Fruit fly (Drosophila melanogaster) whole organism, embryonic: ENCODE results near the gene CG6893.
A peak's percentile ranks its signal among the peaks of the same experiment; 100 is the strongest.

Experiments
- Bdp1 ChIP-seq: fragments of 200-800 bp; sonication (Bioruptor generic); optimal IDR thresholded peaks from 3 replicates; lab custom pipeline; 2016; ENCODE audit warnings: missing biosample characterization, missing genetic modification characterization
- CG11398 ChIP-seq: fragments of 200-800 bp; sonication (Bioruptor generic); optimal IDR thresholded peaks from 2 replicates; lab custom pipeline; 2016; ENCODE audit warnings: missing biosample characterization, missing genetic modification characterization
- CG14050 ChIP-seq: fragments of 200-800 bp; sonication (Bioruptor generic); IDR thresholded peaks from 3 replicates; pipeline ENCODE4 v1.3.6; 2022; ENCODE audit warnings: missing biosample characterization, missing genetic modification characterization
- CG16779 ChIP-seq: fragments of 200-800 bp; sonication (Bioruptor generic); IDR thresholded peaks from 2 replicates; pipeline ENCODE4 v1.3.6; 2022; ENCODE audit warnings: missing biosample characterization, missing genetic modification characterization
- CG17385 ChIP-seq: fragments of 200-800 bp; sonication (Bioruptor generic); optimal IDR thresholded peaks from 3 replicates; lab custom pipeline; 2018; ENCODE audit warnings: missing biosample characterization, mild to moderate bottlenecking, missing genetic modification characterization
- CG17568 ChIP-seq: fragments of 200-800 bp; sonication (Bioruptor generic); optimal IDR thresholded peaks from 2 replicates; lab custom pipeline; 2018; ENCODE audit warnings: missing biosample characterization, mild to moderate bottlenecking, missing genetic modification characterization, moderate library complexity
- CG18476 ChIP-seq: fragments of 200-800 bp; sonication (Bioruptor generic); optimal IDR thresholded peaks from 2 replicates; lab custom pipeline; 2016; ENCODE audit warnings: missing biosample characterization, mild to moderate bottlenecking, missing genetic modification characterization
- CG2199 ChIP-seq: fragments of 200-800 bp; sonication (Bioruptor generic); IDR thresholded peaks from 3 replicates; pipeline ENCODE4 v1.3.6; 2022; ENCODE audit warnings: missing biosample characterization, missing genetic modification characterization
- CG31224 ChIP-seq: fragments of 200-800 bp; sonication (Bioruptor generic); IDR thresholded peaks from 2 replicates; pipeline ENCODE4 v1.3.6; 2022; ENCODE audit warnings: missing biosample characterization, missing genetic modification characterization
- CG6854 ChIP-seq: fragments of 200-800 bp; sonication (Bioruptor generic); optimal IDR thresholded peaks from 3 replicates; lab custom pipeline; 2017; ENCODE audit warnings: missing biosample characterization, mild to moderate bottlenecking, missing genetic modification characterization
- CG7357 ChIP-seq: fragments of 200-800 bp; sonication (Bioruptor generic); IDR thresholded peaks from 3 replicates; pipeline ENCODE4 v1.3.6; 2022; ENCODE audit warnings: missing biosample characterization, missing genetic modification characterization
- CG7372 ChIP-seq: fragments of 200-800 bp; sonication (Bioruptor generic); IDR thresholded peaks from 2 replicates; pipeline ENCODE4 v1.3.6; 2022; ENCODE audit warnings: missing biosample characterization, missing genetic modification characterization
- CG8281 ChIP-seq: fragments of 200-800 bp; sonication (Bioruptor generic); optimal IDR thresholded peaks from 2 replicates; lab custom pipeline; 2018; ENCODE audit warnings: missing biosample characterization, mild to moderate bottlenecking, missing genetic modification characterization, moderate library complexity
- CG8290 ChIP-seq, 3 experiments: fragments of 200-800 bp; sonication (Bioruptor generic); optimal IDR thresholded peaks; 2 replicates each; lab custom pipeline; 2016 to 2019; ENCODE audit warnings: missing biosample characterization in 3 of 3, missing genetic modification characterization in 3 of 3, mild to moderate bottlenecking in 2 of 3, moderate library complexity in 1 of 3
- CG9817 ChIP-seq: fragments of 200-800 bp; sonication (Bioruptor generic); optimal IDR thresholded peaks from 2 replicates; lab custom pipeline; 2018; ENCODE audit warnings: missing biosample characterization, mild to moderate bottlenecking, missing genetic modification characterization, moderate library complexity
- HLH54F ChIP-seq: fragments of 200-800 bp; sonication (Bioruptor generic); optimal IDR thresholded peaks from 3 replicates; lab custom pipeline; 2016; ENCODE audit warnings: missing biosample characterization, missing genetic modification characterization
- HLHmδ ChIP-seq: fragments of 200-800 bp; sonication (Bioruptor generic); optimal IDR thresholded peaks from 2 replicates; lab custom pipeline; 2018; ENCODE audit warnings: missing biosample characterization, mild to moderate bottlenecking, missing genetic modification characterization, moderate library complexity
- Lhr ChIP-seq: fragments of 200-800 bp; sonication (Bioruptor generic); optimal IDR thresholded peaks from 3 replicates; lab custom pipeline; 2017; ENCODE audit warnings: mild to moderate bottlenecking, missing biosample characterization, missing genetic modification reagents, missing genetic modification characterization
- Opbp ChIP-seq: fragments of 200-800 bp; sonication (Bioruptor generic); IDR thresholded peaks from 3 replicates; pipeline ENCODE4 v1.3.6; 2022; ENCODE audit warnings: missing biosample characterization, missing genetic modification characterization; ENCODE audit not compliant: partially characterized antibody
- Optix ChIP-seq: fragments of 200-800 bp; sonication (Bioruptor generic); IDR thresholded peaks from 3 replicates; pipeline ENCODE4 v1.3.6; 2022; ENCODE audit warnings: missing biosample characterization, missing genetic modification characterization
- Ptx1 ChIP-seq: fragments of 200-800 bp; sonication (Bioruptor generic); IDR thresholded peaks from 2 replicates; pipeline ENCODE4 v1.3.6; 2022; ENCODE audit warnings: missing biosample characterization, missing genetic modification characterization
- Side ChIP-seq: fragments of 200-800 bp; sonication (Bioruptor generic); optimal IDR thresholded peaks from 2 replicates; lab custom pipeline; 2016; ENCODE audit warnings: missing biosample characterization, missing genetic modification characterization
- Sin3A ChIP-seq: fragments of >200 bp; optimal IDR thresholded peaks from 2 replicates; lab custom pipeline; 2018
- Spps ChIP-seq: fragments of 200-800 bp; sonication (Bioruptor generic); optimal IDR thresholded peaks from 2 replicates; lab custom pipeline; 2018; ENCODE audit warnings: missing biosample characterization, mild to moderate bottlenecking, missing genetic modification characterization
- abd-A ChIP-seq: fragments of 200-800 bp; sonication (Bioruptor generic); optimal IDR thresholded peaks from 3 replicates; lab custom pipeline; 2019; ENCODE audit warnings: missing biosample characterization, mild to moderate bottlenecking, missing genetic modification characterization, moderate library complexity
- ash1 ChIP-seq: fragments of 200-800 bp; sonication (Bioruptor generic); optimal IDR thresholded peaks from 2 replicates; lab custom pipeline; 2018; ENCODE audit warnings: missing biosample characterization, mild to moderate bottlenecking, missing genetic modification characterization
- br ChIP-seq: fragments of >200 bp; optimal IDR thresholded peaks from 2 replicates; lab custom pipeline; 2017
- chif ChIP-seq, 2 experiments: fragments of 200-800 bp; sonication (Bioruptor generic); optimal IDR thresholded peaks; 3 replicates each; lab custom pipeline; 2016; ENCODE audit warnings: missing biosample characterization in 2 of 2, missing genetic modification characterization in 2 of 2
- ci ChIP-seq: fragments of 200-800 bp; sonication (Bioruptor generic); IDR thresholded peaks from 3 replicates; pipeline ENCODE4 v1.3.6; 2022; ENCODE audit warnings: missing biosample characterization, missing genetic modification characterization
- da ChIP-seq: fragments of 200-800 bp; sonication (Bioruptor generic); optimal IDR thresholded peaks from 2 replicates; lab custom pipeline; 2016; ENCODE audit warnings: missing biosample characterization, missing genetic modification characterization
- dati ChIP-seq: fragments of 200-800 bp; sonication (Bioruptor generic); IDR thresholded peaks from 2 replicates; pipeline ENCODE4 v1.3.6; 2022; ENCODE audit warnings: missing biosample characterization, missing genetic modification characterization
- en ChIP-seq: fragments of 200-800 bp; sonication (Bioruptor generic); optimal IDR thresholded peaks from 2 replicates; lab custom pipeline; 2016; ENCODE audit warnings: missing biosample characterization, missing genetic modification characterization
- gcm ChIP-seq: fragments of 200-800 bp; sonication (Bioruptor generic); optimal IDR thresholded peaks from 2 replicates; lab custom pipeline; 2019; ENCODE audit warnings: missing biosample characterization, mild to moderate bottlenecking, missing genetic modification characterization, moderate library complexity
- gcm2 ChIP-seq: fragments of 200-800 bp; sonication (Bioruptor generic); optimal IDR thresholded peaks from 2 replicates; lab custom pipeline; 2016; ENCODE audit warnings: missing biosample characterization, missing genetic modification characterization
- her ChIP-seq: fragments of 200-800 bp; sonication (Bioruptor generic); optimal IDR thresholded peaks from 2 replicates; lab custom pipeline; 2016; ENCODE audit warnings: missing biosample characterization, missing genetic modification characterization
- insv ChIP-seq, 2 experiments: fragments of 200-800 bp; sonication (Bioruptor generic); optimal IDR thresholded peaks; 3 replicates each; lab custom pipeline; 2016 to 2018; ENCODE audit warnings: missing biosample characterization in 2 of 2, missing genetic modification characterization in 2 of 2
- odd ChIP-seq: fragments of 200-800 bp; sonication (Bioruptor generic); optimal IDR thresholded peaks from 2 replicates; lab custom pipeline; 2017; ENCODE audit warnings: missing biosample characterization, mild to moderate bottlenecking, missing genetic modification characterization
- peb ChIP-seq: fragments of 200-800 bp; sonication (Bioruptor generic); IDR thresholded peaks from 2 replicates; pipeline ENCODE4 v1.3.6; 2022; ENCODE audit warnings: missing biosample characterization, missing genetic modification characterization
- pho ChIP-seq: fragments of 200-800 bp; sonication (Bioruptor generic); optimal IDR thresholded peaks from 2 replicates; lab custom pipeline; 2016; ENCODE audit warnings: missing biosample characterization, missing genetic modification characterization
- prd ChIP-seq, 3 experiments: fragments of >200 bp in 2 of 3; fragments of 200-800 bp in 1 of 3; sonication (Bioruptor generic) in 1 of 3; optimal IDR thresholded peaks in 2 of 3; IDR thresholded peaks in 1 of 3; 2 replicates in 2 of 3; 3 replicates in 1 of 3; pipeline versions ENCODE4 v1.3.6 to Lab custom; 2017 to 2022; ENCODE audit warnings: missing biosample characterization in 1 of 3, missing genetic modification characterization in 1 of 3
- psq ChIP-seq: fragments of 200-800 bp; sonication (Bioruptor generic); optimal IDR thresholded peaks from 2 replicates; lab custom pipeline; 2017; ENCODE audit warnings: missing biosample characterization, missing genetic modification characterization
- sens ChIP-seq: fragments of 200-800 bp; sonication (Bioruptor generic); peaks from one replicate; lab custom pipeline; 2016; ENCODE audit warnings: missing biosample characterization, missing genetic modification characterization
- shn ChIP-seq: fragments of 200-800 bp; sonication (Bioruptor generic); optimal IDR thresholded peaks from 3 replicates; lab custom pipeline; 2016; ENCODE audit warnings: missing biosample characterization, missing genetic modification characterization
- slbo ChIP-seq: fragments of 200-800 bp; sonication (Bioruptor generic); IDR thresholded peaks from 2 replicates; pipeline ENCODE4 v1.3.6; 2022; ENCODE audit warnings: missing biosample characterization, missing genetic modification characterization
- sob ChIP-seq: fragments of 200-800 bp; sonication (Bioruptor generic); IDR thresholded peaks from 2 replicates; pipeline ENCODE4 v1.3.6; 2022; ENCODE audit warnings: missing biosample characterization, missing genetic modification characterization
- tgo ChIP-seq: fragments of 200-800 bp; sonication (Bioruptor generic); IDR thresholded peaks from 3 replicates; pipeline ENCODE4 v1.3.6; 2022; ENCODE audit warnings: missing biosample characterization, missing genetic modification characterization
- tll ChIP-seq, 2 experiments: fragments of 200-800 bp in 1 of 2; fragments of >200 bp in 1 of 2; sonication (Bioruptor generic) in 1 of 2; optimal IDR thresholded peaks; 2 replicates each; lab custom pipeline; 2017 to 2019; ENCODE audit warnings: missing biosample characterization in 2 of 2, missing genetic modification characterization in 2 of 2, mild to moderate bottlenecking in 1 of 2, moderate library complexity in 1 of 2

The CG6893 gene

dm6 chr3L:18672203-18672602, 21.8 kb upstream of the CG6893 start (continued):
- TF ChIP-seq CG16779 (GFP tag; lab: Robert Waterston, UW) (no peak), CG2199 (GFP tag; lab: Robert Waterston, UW) (no peak), peb (GFP tag; lab: Robert Waterston, UW) (no peak), CG18476 (GFP tag; lab: Kevin White, UChicago) (no peak), Opbp (GFP tag; lab: Robert Waterston, UW) (0 out of 3 replicates have a peak, but pooled peaks have one; percentile 31), ci (GFP tag; lab: Robert Waterston, UW) (0 out of 3 replicates have a peak, but pooled peaks have one; percentile 10), Optix (GFP tag; lab: Robert Waterston, UW) (no peak), CG9817 (no peak), abd-A (tag; lab: Kevin White, UChicago) (no peak), chif (GFP tag; optimal IDR thresholded peaks at IDR 0.05; lab: Kevin White, UChicago) (no peak), ash1 (GFP tag; lab: Kevin White, UChicago) (no peak), psq (GFP tag; lab: Kevin White, UChicago) (no peak), shn (GFP tag; lab: Kevin White, UChicago) (no peak), CG17568 (GFP tag; lab: Kevin White, UChicago) (no peak), Side (GFP tag; lab: Kevin White, UChicago) (no peak), br (lab: Kevin White, UChicago) (no peak), da (GFP tag; lab: Kevin White, UChicago) (no peak), Spps (tag; lab: Kevin White, UChicago) (no peak), CG17385 (no peak), gcm2 (GFP tag; lab: Kevin White, UChicago) (no peak), sob (GFP tag; lab: Robert Waterston, UW) (peak; percentile 48; the same call in 1 of the 2 replicates), CG31224 (GFP tag; lab: Robert Waterston, UW) (no peak), HLH54F (GFP tag; lab: Kevin White, UChicago) (peak; percentile 31), odd (GFP tag; lab: Kevin White, UChicago) (no peak), CG11398 (no peak), prd (optimal IDR thresholded peaks at IDR 0.05; lab: Kevin White, UChicago) (no peak), prd (GFP tag; IDR thresholded peaks at IDR 0.05; lab: Robert Waterston, UW) (peak; percentile 6; the same call in 1 of the 3 replicates), Sin3A (lab: Kevin White, UChicago) (peak; percentile 16), CG14050 (GFP tag; lab: Robert Waterston, UW) (no peak), CG6854 (no peak), sens (peak; percentile 86), en (GFP tag; lab: Kevin White, UChicago) (no peak), tgo (GFP tag; lab: Robert Waterston, UW) (no peak), dati (no peak), pho (GFP tag; lab: Kevin White, UChicago) (peak; percentile 14), CG8290 (GFP tag; optimal IDR thresholded peaks at IDR 0.05; lab: Kevin White, UChicago) (no peak), CG8290 (tag; optimal IDR thresholded peaks at IDR 0.05; lab: Kevin White, UChicago) (no peak), HLHmδ (GFP tag; lab: Kevin White, UChicago) (no peak), CG7372 (GFP tag; lab: Robert Waterston, UW) (peak; percentile 14; the same call in 1 of the 2 replicates), CG7357 (GFP tag; lab: Robert Waterston, UW) (no peak), gcm (GFP tag; lab: Kevin White, UChicago) (peak; percentile 1), her (no peak), slbo (GFP tag; lab: Robert Waterston, UW) (0 out of 2 replicates have a peak, but pooled peaks have one; percentile 20), Bdp1 (GFP tag; lab: Kevin White, UChicago) (no peak), Ptx1 (GFP tag; lab: Robert Waterston, UW) (no peak), insv (GFP tag; optimal IDR thresholded peaks at IDR 0.05; lab: Kevin White, UChicago) (no peak), tll (GFP tag; optimal IDR thresholded peaks at IDR 0.05; lab: Kevin White, UChicago) (no peak), CG8281 (tag; lab: Kevin White, UChicago) (no peak), Lhr (no peak)
